Worm (Caenorhabditis elegans): ENCODE data around the gene C34B4.3.

DNA sequence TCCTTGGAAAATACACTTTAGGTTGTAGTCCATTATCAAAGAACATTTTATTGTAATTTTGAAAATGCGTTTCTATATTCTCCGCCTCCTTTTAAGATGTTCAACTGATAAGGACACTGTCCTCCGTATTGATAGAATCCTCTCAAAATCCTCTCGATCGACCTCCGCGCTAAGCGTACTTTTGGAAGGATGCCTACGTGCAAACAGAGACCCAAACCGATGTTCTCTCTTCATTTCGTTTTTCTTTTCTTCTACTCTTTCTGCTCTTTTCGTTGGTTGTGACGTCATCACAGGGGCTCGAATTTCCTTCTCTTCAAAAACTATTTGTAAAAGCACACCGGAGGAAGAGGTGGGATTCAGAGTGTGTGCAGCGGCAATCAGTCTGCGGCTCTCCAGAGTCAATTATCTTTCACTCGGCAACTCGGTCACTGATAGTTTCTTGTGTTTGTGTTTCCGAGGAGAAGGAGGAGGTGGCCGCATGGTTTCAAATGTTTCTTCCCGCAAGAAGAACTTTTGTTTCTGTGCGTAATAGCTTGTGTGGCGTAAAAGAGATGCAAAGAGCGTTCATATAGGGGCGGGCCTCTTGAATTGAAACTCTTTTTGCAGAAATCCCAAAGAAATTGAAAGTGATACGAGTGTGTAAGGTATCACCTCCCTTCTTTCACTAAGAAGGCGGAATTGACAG is 11.6 kb upstream of the C34B4.3 start, which contains the start of gene C34B4.2:
- TF ChIP-seq unc-62 (GFP tag; optimal IDR thresholded peaks at IDR 0.05) (peak; percentile 13), ZK546.5 (tag; optimal IDR thresholded peaks at IDR 0.05) (no peak), snpc-4 (tag; optimal IDR thresholded peaks at IDR 0.05) (no peak), nhr-10 (tag; optimal IDR thresholded peaks at IDR 0.05) (no peak), unc-55 (GFP tag; optimal IDR thresholded peaks at IDR 0.05) (peak; percentile 35), ztf-4 (tag; optimal IDR thresholded peaks at IDR 0.05) (peak; percentile 58), lsy-2 (tag; optimal IDR thresholded peaks at IDR 0.05) (peak in 1 of 2 experiments; percentile 65), nhr-237 (tag; optimal IDR thresholded peaks at IDR 0.05) (no peak), ztf-11 (tag; optimal IDR thresholded peaks at IDR 0.05) (no peak), lin-13 (GFP tag; optimal IDR thresholded peaks at IDR 0.05) (peak; percentile 44), egl-27 (tag; optimal IDR thresholded peaks at IDR 0.05) (peak; percentile 1)

Measured in whole organism, L2 larva.